Fruit fly (Drosophila melanogaster): Measurements from ENCODE around the gene Mur29B.
A peak's percentile ranks its signal among the peaks of the same experiment; 100 is the strongest.

The Mur29B gene

dm6 chr2L:8361204-8361952 lies 9.4 kb downstream of the Mur29B start (continued):
- no peak for TF ChIP-seq sqz (GFP tag; optimal IDR thresholded peaks at IDR 0.05)
- no peak for TF ChIP-seq CG17912 (GFP tag; optimal IDR thresholded peaks at IDR 0.05)
- no peak for TF ChIP-seq amos (GFP tag; IDR thresholded peaks at IDR 0.05; ENCODE audit: partially characterized antibody)
- no peak for TF ChIP-seq ap (GFP tag; IDR thresholded peaks at IDR 0.05)
- no peak for TF ChIP-seq CG14965 (GFP tag; optimal IDR thresholded peaks at IDR 0.05; ENCODE audit: borderline replicate concordance)
- peak; percentile 43 for TF ChIP-seq CG18262 (tag; optimal IDR thresholded peaks at IDR 0.05)
- TF ChIP-seq CG3281 (GFP tag; optimal IDR thresholded peaks at IDR 0.05), result peak; percentile 39
- no peak for TF ChIP-seq CG2202 (tag; optimal IDR thresholded peaks at IDR 0.05)
- no peak for TF ChIP-seq Nf-YB (GFP tag; optimal IDR thresholded peaks at IDR 0.05)
- no peak for TF ChIP-seq tin (GFP tag; optimal IDR thresholded peaks at IDR 0.05)
- no peak for TF ChIP-seq pnt (GFP tag; optimal IDR thresholded peaks at IDR 0.05)
- no peak for TF ChIP-seq br (optimal IDR thresholded peaks at IDR 0.05)
- peak; percentile 77 for TF ChIP-seq Med (GFP tag)
- TF ChIP-seq ci (GFP tag; IDR thresholded peaks at IDR 0.05), result no peak
- no peak for TF ChIP-seq CG11247 (GFP tag; IDR thresholded peaks at IDR 0.05)
- TF ChIP-seq Awh (GFP tag; IDR thresholded peaks at IDR 0.05), result no peak
- TF ChIP-seq Meics (GFP tag; optimal IDR thresholded peaks at IDR 0.05), result no peak
- TF ChIP-seq fd64A (GFP tag; optimal IDR thresholded peaks at IDR 0.05), result peak; percentile 62
- no peak for TF ChIP-seq CG9797 (GFP tag; optimal IDR thresholded peaks at IDR 0.05)
- no peak for TF ChIP-seq ab (GFP tag; optimal IDR thresholded peaks at IDR 0.05)
- TF ChIP-seq ind (GFP tag; optimal IDR thresholded peaks at IDR 0.05), result peak; percentile 2
- no peak for TF ChIP-seq gro (GFP tag; optimal IDR thresholded peaks at IDR 0.05)
- TF ChIP-seq btn (GFP tag; optimal IDR thresholded peaks at IDR 0.05), result no peak
- no peak for TF ChIP-seq scrt (GFP tag; optimal IDR thresholded peaks at IDR 0.05)
- TF ChIP-seq danr (GFP tag; IDR thresholded peaks at IDR 0.05), result no peak
- TF ChIP-seq usp (GFP tag; optimal IDR thresholded peaks at IDR 0.05), result no peak
- TF ChIP-seq sens-2 (GFP tag; IDR thresholded peaks at IDR 0.05), result no peak
- TF ChIP-seq CHES-1-like (GFP tag; optimal IDR thresholded peaks at IDR 0.05), result peak; percentile 10
- TF ChIP-seq CG30403 (GFP tag; optimal IDR thresholded peaks at IDR 0.05), result peak; percentile 40
- no peak for TF ChIP-seq pb (GFP tag; optimal IDR thresholded peaks at IDR 0.05)
- no peak for TF ChIP-seq aop (GFP tag; IDR thresholded peaks at IDR 0.05)
- no peak for TF ChIP-seq D (optimal IDR thresholded peaks at IDR 0.05)
- TF ChIP-seq D (GFP tag; optimal IDR thresholded peaks at IDR 0.05), result peak; percentile 46
- no peak for TF ChIP-seq Vsx1 (GFP tag; optimal IDR thresholded peaks at IDR 0.05)
- no peak for TF ChIP-seq HLHmδ (GFP tag; optimal IDR thresholded peaks at IDR 0.05)
- TF ChIP-seq H15 (GFP tag; IDR thresholded peaks at IDR 0.05), result no peak
- peak; percentile 55 for TF ChIP-seq gem (tag; optimal IDR thresholded peaks at IDR 0.05)
- no peak for TF ChIP-seq CG12744 (GFP tag; optimal IDR thresholded peaks at IDR 0.05)
- TF ChIP-seq Max (GFP tag; optimal IDR thresholded peaks at IDR 0.05), result peak; percentile 6
- TF ChIP-seq h (optimal IDR thresholded peaks at IDR 0.05), result no peak
- TF ChIP-seq hkb (optimal IDR thresholded peaks at IDR 0.05), result no peak
- no peak for TF ChIP-seq hkb (GFP tag; IDR thresholded peaks at IDR 0.05)
- TF ChIP-seq CG34422 (GFP tag; IDR thresholded peaks at IDR 0.05), result no peak
- TF ChIP-seq sens (GFP tag), result peak; percentile 82
- TF ChIP-seq ase (GFP tag; IDR thresholded peaks at IDR 0.05), result 0 out of 3 replicates have a peak, but pooled peaks have one; percentile 14
- no peak for TF ChIP-seq ara (GFP tag; IDR thresholded peaks at IDR 0.05)
- no peak for TF ChIP-seq CG1233 (GFP tag; optimal IDR thresholded peaks at IDR 0.05)
- no peak for TF ChIP-seq z (GFP tag; IDR thresholded peaks at IDR 0.05)
- TF ChIP-seq CG13296 (GFP tag; optimal IDR thresholded peaks at IDR 0.05), result no peak
- TF ChIP-seq CG4360 (GFP tag; IDR thresholded peaks at IDR 0.05), result no peak
- no peak for TF ChIP-seq CG15479 (GFP tag; optimal IDR thresholded peaks at IDR 0.05)
- TF ChIP-seq CG4730 (GFP tag; IDR thresholded peaks at IDR 0.05), result no peak
- TF ChIP-seq CG18599 (GFP tag; optimal IDR thresholded peaks at IDR 0.05), result peak; percentile 53
